Fruit fly (Drosophila melanogaster) whole organism, embryonic: ENCODE results near the gene twf.

Experiments used
- ATbp ChIP-seq: fragments of 200-800 bp; sonication (Bioruptor generic); optimal IDR thresholded peaks from 2 replicates; lab custom pipeline; 2017; ENCODE audit warnings: missing biosample characterization, mild to moderate bottlenecking, missing genetic modification characterization, missing genetic modification reagents
- Atf-2 ChIP-seq: fragments of 200-800 bp; sonication (Bioruptor generic); optimal IDR thresholded peaks from 2 replicates; lab custom pipeline; 2016; ENCODE audit warnings: missing biosample characterization, missing genetic modification characterization
- B-H2 ChIP-seq: fragments of 200-800 bp; sonication (Bioruptor generic); optimal IDR thresholded peaks from 2 replicates; lab custom pipeline; 2018; ENCODE audit warnings: missing biosample characterization, mild to moderate bottlenecking, missing genetic modification characterization
- Bgb ChIP-seq: fragments of 200-800 bp; sonication (Bioruptor generic); IDR thresholded peaks from 2 replicates; pipeline ENCODE4 v1.3.6; 2022; ENCODE audit warnings: missing biosample characterization, missing genetic modification characterization; ENCODE audit not compliant: partially characterized antibody
- CG10654 ChIP-seq: fragments of 200-800 bp; sonication (Bioruptor generic); optimal IDR thresholded peaks from 2 replicates; lab custom pipeline; 2016; ENCODE audit warnings: missing biosample characterization, missing genetic modification characterization
- CG13624 ChIP-seq: fragments of 200-800 bp; sonication (Bioruptor generic); optimal IDR thresholded peaks from 2 replicates; lab custom pipeline; 2016; ENCODE audit warnings: missing biosample characterization, missing genetic modification characterization
- CG13775 ChIP-seq: fragments of 200-800 bp; sonication (Bioruptor generic); optimal IDR thresholded peaks from 3 replicates; lab custom pipeline; 2017; ENCODE audit warnings: missing biosample characterization, mild to moderate bottlenecking, missing genetic modification characterization
- CG14014 ChIP-seq: fragments of 200-800 bp; sonication (Bioruptor generic); IDR thresholded peaks from 2 replicates; pipeline ENCODE4 v1.3.6; 2022; ENCODE audit warnings: missing biosample characterization, missing genetic modification characterization
- CG17186 ChIP-seq: fragments of 200-800 bp; sonication (Bioruptor generic); optimal IDR thresholded peaks from 3 replicates; lab custom pipeline; 2017; ENCODE audit warnings: missing biosample characterization, missing genetic modification reagents, missing genetic modification characterization
- CG17912 ChIP-seq: fragments of 200-800 bp; sonication (Bioruptor generic); optimal IDR thresholded peaks from 2 replicates; lab custom pipeline; 2018; ENCODE audit warnings: missing biosample characterization, mild to moderate bottlenecking, missing genetic modification characterization
- CG1832 ChIP-seq: fragments of 200-800 bp; sonication (Bioruptor generic); optimal IDR thresholded peaks from 2 replicates; lab custom pipeline; 2017; ENCODE audit warnings: missing biosample characterization, mild to moderate bottlenecking, missing genetic modification characterization, inconsistent platforms
- CG2199 ChIP-seq: fragments of 200-800 bp; sonication (Bioruptor generic); IDR thresholded peaks from 3 replicates; pipeline ENCODE4 v1.3.6; 2022; ENCODE audit warnings: missing biosample characterization, missing genetic modification characterization
- CG32532 ChIP-seq: fragments of 200-800 bp; sonication (Bioruptor generic); IDR thresholded peaks from 2 replicates; pipeline ENCODE4 v1.3.6; 2022; ENCODE audit warnings: missing biosample characterization, missing genetic modification characterization
- CG4730 ChIP-seq: fragments of 200-800 bp; sonication (Bioruptor generic); IDR thresholded peaks from 2 replicates; pipeline ENCODE4 v1.3.6; 2022; ENCODE audit warnings: missing biosample characterization, missing genetic modification characterization
- CG6272 ChIP-seq: fragments of 200-800 bp; sonication (Bioruptor generic); IDR thresholded peaks from 2 replicates; pipeline ENCODE4 v1.3.6; 2022; ENCODE audit warnings: missing biosample characterization, missing genetic modification characterization
- CG6654 ChIP-seq: fragments of 200-800 bp; sonication (Bioruptor generic); optimal IDR thresholded peaks from 2 replicates; lab custom pipeline; 2017; ENCODE audit warnings: missing biosample characterization, mild to moderate bottlenecking, missing genetic modification characterization
- CG6683 ChIP-seq: fragments of 200-800 bp; sonication (Bioruptor generic); optimal IDR thresholded peaks from 2 replicates; lab custom pipeline; 2017; ENCODE audit warnings: missing biosample characterization, mild to moderate bottlenecking, missing genetic modification characterization, missing genetic modification reagents
- CG6765 ChIP-seq: fragments of 200-800 bp; sonication (Bioruptor generic); optimal IDR thresholded peaks from 3 replicates; lab custom pipeline; 2017; ENCODE audit warnings: missing biosample characterization, mild to moderate bottlenecking, missing genetic modification characterization
- CG7556 ChIP-seq: fragments of 200-800 bp; sonication (Bioruptor generic); optimal IDR thresholded peaks from 2 replicates; lab custom pipeline; 2017; ENCODE audit warnings: missing biosample characterization, mild to moderate bottlenecking, missing genetic modification characterization
- CG7928 ChIP-seq: fragments of 200-800 bp; sonication (Bioruptor generic); optimal IDR thresholded peaks from 2 replicates; lab custom pipeline; 2017; ENCODE audit warnings: missing biosample characterization, mild to moderate bottlenecking, missing genetic modification characterization
- CG9817 ChIP-seq: fragments of 200-800 bp; sonication (Bioruptor generic); optimal IDR thresholded peaks from 2 replicates; lab custom pipeline; 2018; ENCODE audit warnings: missing biosample characterization, mild to moderate bottlenecking, missing genetic modification characterization, moderate library complexity
- CG9932 ChIP-seq: fragments of 200-800 bp; sonication (Bioruptor generic); IDR thresholded peaks from 2 replicates; pipeline ENCODE4 v1.3.6; 2022; ENCODE audit warnings: missing biosample characterization, missing genetic modification characterization
- CHES-1-like ChIP-seq: fragments of 200-800 bp; sonication (Bioruptor generic); optimal IDR thresholded peaks from 2 replicates; lab custom pipeline; 2016; ENCODE audit warnings: missing biosample characterization, missing genetic modification characterization
- CoRest ChIP-seq: fragments of 200-800 bp; sonication (Bioruptor generic); optimal IDR thresholded peaks from 3 replicates; lab custom pipeline; 2018; ENCODE audit warnings: missing biosample characterization, mild to moderate bottlenecking, missing genetic modification characterization, moderate library complexity
- D19B ChIP-seq: fragments of 200-800 bp; sonication (Bioruptor generic); optimal IDR thresholded peaks from 2 replicates; lab custom pipeline; 2017; ENCODE audit warnings: missing biosample characterization, mild to moderate bottlenecking, missing genetic modification characterization
- Fer2 ChIP-seq: fragments of 200-800 bp; sonication (Bioruptor generic); optimal IDR thresholded peaks from 2 replicates; lab custom pipeline; 2018; ENCODE audit warnings: missing biosample characterization, mild to moderate bottlenecking, missing genetic modification characterization, moderate library complexity
- HLH3B ChIP-seq: fragments of 200-800 bp; sonication (Bioruptor generic); IDR thresholded peaks from 2 replicates; pipeline ENCODE4 v1.3.6; 2022; ENCODE audit warnings: missing biosample characterization, missing genetic modification characterization
- Hr51 ChIP-seq, 2 experiments: fragments of 200-800 bp; sonication (Bioruptor generic); optimal IDR thresholded peaks; 2 replicates in 1 of 2; 3 replicates in 1 of 2; lab custom pipeline; 2016 to 2018; ENCODE audit warnings: missing biosample characterization in 2 of 2, missing genetic modification characterization in 2 of 2, mild to moderate bottlenecking in 1 of 2, moderate library complexity in 1 of 2
- Kr ChIP-seq: fragments of 200-800 bp; sonication (Bioruptor generic); optimal IDR thresholded peaks from 2 replicates; lab custom pipeline; 2017; ENCODE audit warnings: missing biosample characterization, mild to moderate bottlenecking, missing genetic modification characterization
- Neu2 ChIP-seq: fragments of 200-800 bp; sonication (Bioruptor generic); optimal IDR thresholded peaks from 3 replicates; lab custom pipeline; 2016; ENCODE audit warnings: missing biosample characterization, missing genetic modification characterization, borderline replicate concordance
- Sry-β ChIP-seq: fragments of 200-800 bp; sonication (Bioruptor generic); optimal IDR thresholded peaks from 2 replicates; lab custom pipeline; 2018; ENCODE audit warnings: missing biosample characterization, mild to moderate bottlenecking, missing genetic modification characterization, moderate library complexity
- ase ChIP-seq: fragments of 200-800 bp; sonication (Bioruptor generic); IDR thresholded peaks from 3 replicates; pipeline ENCODE4 v1.3.6; 2022; ENCODE audit warnings: missing biosample characterization, missing genetic modification characterization
- ato ChIP-seq: fragments of 200-800 bp; sonication (Bioruptor generic); IDR thresholded peaks from 2 replicates; pipeline ENCODE4 v1.3.6; 2022; ENCODE audit warnings: missing biosample characterization, missing genetic modification characterization; ENCODE audit not compliant: partially characterized antibody
- cas ChIP-seq: fragments of 200-800 bp; sonication (Bioruptor generic); IDR thresholded peaks from 2 replicates; pipeline ENCODE4 v1.3.6; 2022; ENCODE audit warnings: missing biosample characterization, missing genetic modification characterization
- dan ChIP-seq: fragments of 200-800 bp; sonication (Bioruptor generic); IDR thresholded peaks from 2 replicates; pipeline ENCODE4 v1.3.6; 2022; ENCODE audit warnings: missing biosample characterization, missing genetic modification characterization
- fd64A ChIP-seq: fragments of 200-800 bp; sonication (Bioruptor generic); optimal IDR thresholded peaks from 3 replicates; lab custom pipeline; 2018; ENCODE audit warnings: missing biosample characterization, mild to moderate bottlenecking, missing genetic modification characterization
- fd96Cb ChIP-seq: fragments of 200-800 bp; sonication (Bioruptor generic); optimal IDR thresholded peaks from 2 replicates; lab custom pipeline; 2018; ENCODE audit warnings: missing biosample characterization, mild to moderate bottlenecking, missing genetic modification characterization, moderate library complexity
- jing ChIP-seq: fragments of 200-800 bp; sonication (Bioruptor generic); optimal IDR thresholded peaks from 2 replicates; lab custom pipeline; 2018; ENCODE audit warnings: missing biosample characterization, mild to moderate bottlenecking, missing genetic modification characterization
- lmd ChIP-seq: fragments of 200-800 bp; sonication (Bioruptor generic); IDR thresholded peaks from 2 replicates; pipeline ENCODE4 v1.3.6; 2022; ENCODE audit warnings: missing biosample characterization, missing genetic modification characterization
- mam ChIP-seq: fragments of 200-800 bp; sonication (Bioruptor generic); optimal IDR thresholded peaks from 3 replicates; lab custom pipeline; 2016; ENCODE audit warnings: missing biosample characterization, missing genetic modification characterization
- onecut ChIP-seq: fragments of 200-800 bp; sonication (Bioruptor generic); IDR thresholded peaks from 2 replicates; pipeline ENCODE4 v1.3.6; 2022; ENCODE audit warnings: missing biosample characterization, missing genetic modification characterization
- pan ChIP-seq, 4 experiments: fragments of >200 bp in 3 of 4; fragments of 200-800 bp in 1 of 4; sonication (Bioruptor generic) in 1 of 4; optimal IDR thresholded peaks in 3 of 4; IDR thresholded peaks in 1 of 4; 2 replicates each; pipeline versions ENCODE4 v1.3.6 to Lab custom; 2017 to 2022; ENCODE audit warnings: missing biosample characterization in 2 of 4, missing genetic modification characterization in 2 of 4, mixed read lengths in 1 of 4
- sc ChIP-seq, 3 experiments: fragments of >200 bp in 2 of 3; fragments of 200-800 bp in 1 of 3; sonication (Bioruptor generic) in 1 of 3; optimal IDR thresholded peaks; 2 replicates in 2 of 3; 3 replicates in 1 of 3; lab custom pipeline; 2017; ENCODE audit warnings: mild to moderate bottlenecking in 1 of 3, missing biosample characterization in 1 of 3, missing genetic modification characterization in 1 of 3, missing genetic modification reagents in 1 of 3
- shn ChIP-seq: fragments of 200-800 bp; sonication (Bioruptor generic); optimal IDR thresholded peaks from 3 replicates; lab custom pipeline; 2016; ENCODE audit warnings: missing biosample characterization, missing genetic modification characterization
- sr ChIP-seq: fragments of 200-800 bp; sonication (Bioruptor generic); IDR thresholded peaks from 3 replicates; pipeline ENCODE4 v1.3.6; 2022; ENCODE audit warnings: missing biosample characterization, missing genetic modification characterization
- ssp ChIP-seq: fragments of 200-800 bp; sonication (Bioruptor generic); IDR thresholded peaks from 2 replicates; pipeline ENCODE4 v1.3.6; 2022; ENCODE audit warnings: missing biosample characterization, missing genetic modification characterization
- usp ChIP-seq: fragments of >200 bp; optimal IDR thresholded peaks from 2 replicates; lab custom pipeline; 2017; ENCODE audit warnings: missing biosample characterization, missing genetic modification characterization
- zen2 ChIP-seq: fragments of 200-800 bp; sonication (Bioruptor generic); IDR thresholded peaks from 3 replicates; pipeline ENCODE4 v1.3.6; 2022; ENCODE audit warnings: missing biosample characterization, missing genetic modification characterization; ENCODE audit not compliant: partially characterized antibody

The twf gene

DNA sequence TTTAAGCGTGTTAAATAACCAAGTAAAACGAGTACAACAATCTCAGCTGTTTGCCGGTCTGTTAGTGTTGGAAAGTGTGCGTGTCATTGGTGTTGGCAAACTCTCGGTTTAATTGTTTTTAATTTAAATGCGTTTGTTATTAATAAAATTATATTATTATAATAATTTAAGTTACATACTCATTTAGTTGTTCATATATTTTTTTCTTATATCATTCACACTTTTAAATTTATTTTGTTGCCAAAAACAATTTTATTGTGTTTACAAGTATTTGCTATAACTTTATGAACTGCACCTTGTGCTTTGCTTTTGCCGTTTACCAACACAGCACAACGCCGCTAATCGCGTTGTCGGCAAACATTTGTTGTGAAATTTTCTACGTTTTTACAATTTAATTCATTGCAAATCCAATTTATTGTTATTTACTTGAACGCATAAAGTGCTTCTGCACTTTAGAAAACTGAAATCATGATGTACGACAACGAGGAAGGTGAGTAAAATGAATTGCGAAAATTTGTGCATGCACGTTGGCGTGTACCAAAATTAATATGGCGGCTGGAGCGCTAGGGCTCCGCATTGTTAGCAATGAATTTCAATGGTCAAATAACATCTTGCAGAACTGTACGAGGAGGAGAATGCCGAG, 3.1 kb downstream of the twf start, which contains the start of the genes 140up and Polr2B (continued):
- TF ChIP-seq CG13624 (GFP tag; lab: Kevin White, UChicago) (peak; percentile 80), lmd (peak; percentile 95), CG2199 (GFP tag; lab: Robert Waterston, UW) (no peak), Bgb (GFP tag; lab: Robert Waterston, UW) (no peak), Fer2 (tag; lab: Kevin White, UChicago) (peak; percentile 92), ase (GFP tag; lab: Robert Waterston, UW) (peak; percentile 89), shn (GFP tag; lab: Kevin White, UChicago) (peak; percentile 74), ato (GFP tag; lab: Robert Waterston, UW) (no peak), fd64A (no peak), usp (no peak), fd96Cb (tag; lab: Kevin White, UChicago) (peak; percentile 89), cas (GFP tag; lab: Robert Waterston, UW) (peak; percentile 78), CG14014 (GFP tag; lab: Robert Waterston, UW) (peak; percentile 88), CG10654 (GFP tag; lab: Kevin White, UChicago) (peak; percentile 94), CG9932 (GFP tag; lab: Robert Waterston, UW) (peak; percentile 97), ssp (GFP tag; lab: Robert Waterston, UW) (peak; percentile 89), pan (optimal IDR thresholded peaks at IDR 0.05; lab: Kevin White, UChicago) (no peak), pan (GFP tag; optimal IDR thresholded peaks at IDR 0.05 in 1 of 2, IDR thresholded peaks at IDR 0.05 in 1 of 2) (peak in 1 of 2 experiments; percentile 94), CG7556 (GFP tag; lab: Kevin White, UChicago) (peak; percentile 92), CHES-1-like (GFP tag; lab: Kevin White, UChicago) (peak; percentile 76), D19B (GFP tag; lab: Kevin White, UChicago) (peak; percentile 79), CG7928 (peak; percentile 66), B-H2 (GFP tag; lab: Kevin White, UChicago) (peak; percentile 95), CG17186 (GFP tag; lab: Kevin White, UChicago) (peak; percentile 12), CG13775 (GFP tag; lab: Kevin White, UChicago) (peak; percentile 95), CG6654 (GFP tag; lab: Kevin White, UChicago) (peak; percentile 50), CG6272 (GFP tag; lab: Robert Waterston, UW) (peak; percentile 93), onecut (GFP tag; lab: Robert Waterston, UW) (peak; percentile 75), sr (GFP tag; lab: Robert Waterston, UW) (peak; percentile 44; the same call in 1 of the 3 replicates), Atf-2 (GFP tag; lab: Kevin White, UChicago) (peak; percentile 36), ATbp (peak; percentile 81), jing (GFP tag; lab: Kevin White, UChicago) (peak; percentile 77), Kr (no peak), HLH3B (peak; percentile 90), zen2 (no peak), CG17912 (peak; percentile 74), CG32532 (GFP tag; lab: Robert Waterston, UW) (peak; percentile 95), CG1832 (GFP tag; lab: Kevin White, UChicago) (no peak), CoRest (tag; lab: Kevin White, UChicago) (peak; percentile 97), CG6683 (GFP tag; lab: Kevin White, UChicago) (no peak), CG9817 (tag; lab: Kevin White, UChicago) (peak; percentile 95), Neu2 (GFP tag; lab: Kevin White, UChicago) (no peak), CG4730 (peak; percentile 88), Sry-β (GFP tag; lab: Kevin White, UChicago) (peak; percentile 57), mam (GFP tag; lab: Kevin White, UChicago) (peak; percentile 92), dan (GFP tag; lab: Robert Waterston, UW) (peak; percentile 37; the same call in 1 of the 2 replicates), CG6765 (GFP tag; lab: Kevin White, UChicago) (peak; percentile 83), Hr51 (GFP tag; optimal IDR thresholded peaks at IDR 0.05; lab: Kevin White, UChicago) (peak; percentile 83 to 93), sc (optimal IDR thresholded peaks at IDR 0.05; lab: Kevin White, UChicago) (no peak), sc (GFP tag; optimal IDR thresholded peaks at IDR 0.05; lab: Kevin White, UChicago) (peak; percentile 88)
